Worm (Caenorhabditis elegans): ENCODE results near the gene R02D5.4.

The R02D5.4 gene

ce11 chrV:14456626-14457025 is 27.9 kb downstream of the R02D5.4 start, which contains the start of gene bmk-1:
Gene bmk-1 (minus strand): TSS chrV:14456984.
- TF ChIP-seq unc-42 (tag; optimal IDR thresholded peaks at IDR 0.05) = peak; percentile 48
- no peak for TF ChIP-seq npax-4 (tag; optimal IDR thresholded peaks at IDR 0.05)
- no peak for TF ChIP-seq ets-4 (tag; optimal IDR thresholded peaks at IDR 0.05)
- no peak for TF ChIP-seq ceh-14 (tag; optimal IDR thresholded peaks at IDR 0.05)

- TF ChIP-seq gmeb-2 (tag; optimal IDR thresholded peaks at IDR 0.05) (no peak), elt-2 (tag; optimal IDR thresholded peaks at IDR 0.05) (no peak), pqm-1 (tag; optimal IDR thresholded peaks at IDR 0.05) (no peak), ceh-48 (tag; optimal IDR thresholded peaks at IDR 0.05) (no peak), ceh-30 (tag; optimal IDR thresholded peaks at IDR 0.05) (no peak), F13H6.1 (tag; optimal IDR thresholded peaks at IDR 0.05) (no peak), unc-3 (GFP tag; conservative IDR thresholded peaks at IDR 0.05) (no peak), unc-3 (tag; optimal IDR thresholded peaks at IDR 0.05) (no peak), mec-3 (tag; optimal IDR thresholded peaks at IDR 0.05; ENCODE audit: borderline replicate concordance) (no peak), pax-1 (tag; optimal IDR thresholded peaks at IDR 0.05) (no peak), syd-9 (tag; optimal IDR thresholded peaks at IDR 0.05) (no peak), sox-4 (tag; optimal IDR thresholded peaks at IDR 0.05) (no peak), che-1 (tag; optimal IDR thresholded peaks at IDR 0.05) (no peak), pha-2 (tag; optimal IDR thresholded peaks at IDR 0.05) (no peak), elt-4 (tag; optimal IDR thresholded peaks at IDR 0.05) (no peak), T23F11.4 (GFP tag; optimal IDR thresholded peaks at IDR 0.05) (no peak), sox-2 (GFP tag; IDR thresholded peaks at IDR 0.05) (no peak), unc-86 (tag; optimal IDR thresholded peaks at IDR 0.05) (no peak), ceh-34 (tag; optimal IDR thresholded peaks at IDR 0.05) (no peak)
These were observed 35.1 kb downstream of the R02D5.4 start, which contains the start of gene F23B12.7 for ce11 chrV:14449397-14449796. Gene F23B12.7 (plus strand): TSS chrV:14449697.

ce11 chrV:14448669-14449068 is 35.8 kb downstream of the R02D5.4 start:
- no peak for TF ChIP-seq fkh-6 (tag; optimal IDR thresholded peaks at IDR 0.05)
- TF ChIP-seq sdc-2 (tag; optimal IDR thresholded peaks at IDR 0.05) = no peak
- TF ChIP-seq tbx-2 (tag; optimal IDR thresholded peaks at IDR 0.05) = no peak
- no peak for TF ChIP-seq ahr-1 (tag; optimal IDR thresholded peaks at IDR 0.05)
- no peak for TF ChIP-seq ceh-9 (tag; optimal IDR thresholded peaks at IDR 0.05)
- TF ChIP-seq ttx-3 (tag; optimal IDR thresholded peaks at IDR 0.05) = no peak
- TF ChIP-seq ceh-48 (tag; optimal IDR thresholded peaks at IDR 0.05) = no peak
- TF ChIP-seq ceh-14 (tag; optimal IDR thresholded peaks at IDR 0.05) = no peak
- TF ChIP-seq pax-1 (tag; optimal IDR thresholded peaks at IDR 0.05) = no peak
- TF ChIP-seq pqm-1 (tag; optimal IDR thresholded peaks at IDR 0.05) = no peak
- TF ChIP-seq ceh-45 (GFP tag; IDR thresholded peaks at IDR 0.05) = no peak
- no peak for TF ChIP-seq ceh-31 (tag; optimal IDR thresholded peaks at IDR 0.05)
- TF ChIP-seq lin-11 (tag; optimal IDR thresholded peaks at IDR 0.05) = no peak

- TF ChIP-seq ahr-1 (tag; optimal IDR thresholded peaks at IDR 0.05) (no peak), gmeb-2 (tag; optimal IDR thresholded peaks at IDR 0.05) (no peak), elt-2 (tag; optimal IDR thresholded peaks at IDR 0.05) (peak; percentile 89)
These were observed 37.2 kb downstream of the R02D5.4 start, which contains the start of the genes dlat-1 and fntb-1 for ce11 chrV:14447240-14447763. Gene dlat-1 (minus strand): TSS chrV:14447290. Gene fntb-1 (plus strand): TSS chrV:14447651.

ce11 chrV:14446453-14446852 is 38.0 kb downstream of the R02D5.4 start:
- no peak for TF ChIP-seq elt-4 (tag; optimal IDR thresholded peaks at IDR 0.05)
- TF ChIP-seq ceh-6 (GFP tag; optimal IDR thresholded peaks at IDR 0.05) = no peak
- TF ChIP-seq odd-2 (tag; optimal IDR thresholded peaks at IDR 0.05) = no peak
- TF ChIP-seq dmd-4 (tag; optimal IDR thresholded peaks at IDR 0.05; ENCODE audit: borderline replicate concordance) = no peak
- TF ChIP-seq K09A11.1 (tag; optimal IDR thresholded peaks at IDR 0.05; ENCODE audit: insufficient read depth) = no peak
- TF ChIP-seq nfya-1 (tag; optimal IDR thresholded peaks at IDR 0.05) = no peak
- TF ChIP-seq tbx-7 (tag; optimal IDR thresholded peaks at IDR 0.05) = no peak
- TF ChIP-seq ceh-48 (tag; optimal IDR thresholded peaks at IDR 0.05) = no peak
- TF ChIP-seq pqm-1 (tag; optimal IDR thresholded peaks at IDR 0.05) = no peak
- no peak for TF ChIP-seq ceh-18 (tag; optimal IDR thresholded peaks at IDR 0.05)
- TF ChIP-seq pros-1 (tag; optimal IDR thresholded peaks at IDR 0.05) = no peak
- TF ChIP-seq lim-6 (tag; optimal IDR thresholded peaks at IDR 0.05) = no peak
- TF ChIP-seq hlh-8 (tag; optimal IDR thresholded peaks at IDR 0.05) = no peak
- no peak for TF ChIP-seq pat-9 (tag; optimal IDR thresholded peaks at IDR 0.05)
- no peak for TF ChIP-seq F13H6.1 (tag; optimal IDR thresholded peaks at IDR 0.05)

Data from whole organism, late embryonic.